Fruit fly (Drosophila melanogaster): ENCODE measurements around the gene ast.

Gene ast

DNA sequence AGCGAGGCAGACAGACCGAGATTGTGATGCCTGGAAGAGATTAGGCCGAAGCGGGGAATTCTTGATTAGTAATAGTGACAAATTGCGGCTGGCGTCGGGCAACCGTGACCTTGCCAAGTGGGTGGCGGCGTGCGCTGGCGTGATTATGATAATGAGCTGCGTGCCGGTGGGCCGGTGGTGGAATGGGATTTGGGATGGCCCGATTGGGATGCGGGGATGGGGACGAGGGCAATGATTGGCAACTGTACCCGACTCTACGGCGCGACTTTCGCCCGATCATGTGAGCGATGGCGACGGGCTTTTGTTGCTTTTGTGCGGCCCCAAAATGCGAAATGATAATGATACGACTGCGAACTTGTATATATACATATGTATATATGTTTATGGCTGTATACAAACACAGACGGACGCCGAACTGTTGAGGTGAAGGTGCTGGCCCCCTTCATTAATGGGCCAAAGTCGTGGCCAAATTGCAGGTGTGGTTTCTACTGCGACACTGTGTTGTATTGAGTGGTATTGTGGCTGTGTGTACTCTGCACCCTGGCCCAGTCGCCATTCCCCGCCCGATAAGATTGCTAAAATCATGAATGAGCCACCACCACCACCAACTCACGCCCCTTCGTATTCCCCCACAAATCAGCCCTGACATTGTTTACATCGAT lies 39.0 kb downstream of the ast start (continued):
- TF ChIP-seq Sox14 (GFP tag; optimal IDR thresholded peaks at IDR 0.05) (peak; percentile 26), cyc (GFP tag; optimal IDR thresholded peaks at IDR 0.05) (no peak), CG6854 (GFP tag; optimal IDR thresholded peaks at IDR 0.05) (peak; percentile 43), CG32006 (GFP tag; optimal IDR thresholded peaks at IDR 0.05) (no peak), vri (GFP tag; optimal IDR thresholded peaks at IDR 0.05) (peak; percentile 60), Met (GFP tag; optimal IDR thresholded peaks at IDR 0.05) (peak; percentile 31), svp (GFP tag) (peak; percentile 95), ss (GFP tag; optimal IDR thresholded peaks at IDR 0.05) (peak in 1 of 2 experiments; percentile 16), Smox (GFP tag; optimal IDR thresholded peaks at IDR 0.05) (no peak), esn (GFP tag; optimal IDR thresholded peaks at IDR 0.05) (peak; percentile 5), CG6163 (GFP tag; IDR thresholded peaks at IDR 0.05) (no peak), fkh (GFP tag; optimal IDR thresholded peaks at IDR 0.05) (peak; percentile 20), CG11902 (GFP tag; optimal IDR thresholded peaks at IDR 0.05) (no peak), Hr4 (GFP tag; optimal IDR thresholded peaks at IDR 0.05) (no peak)

- peak; percentile 14 for TF ChIP-seq Eip78C (GFP tag)
- TF ChIP-seq CG10669 (GFP tag; optimal IDR thresholded peaks at IDR 0.05) = no peak
- TF ChIP-seq svp (GFP tag) = peak; percentile 61
- TF ChIP-seq CG3919 (GFP tag; optimal IDR thresholded peaks at IDR 0.05) = no peak
- TF ChIP-seq eg (GFP tag; IDR thresholded peaks at IDR 0.05) = peak; percentile 31; the same call in 2 of the 3 replicates
- TF ChIP-seq CG6854 (GFP tag; optimal IDR thresholded peaks at IDR 0.05) = no peak
These were observed 40.4 kb downstream of the ast start for dm6 chr2L:1118149-1118548.

- TF ChIP-seq CG8632 (GFP tag; optimal IDR thresholded peaks at IDR 0.05) (peak; percentile 70), cyc (GFP tag; optimal IDR thresholded peaks at IDR 0.05) (peak; percentile 73), Gug (GFP tag; IDR thresholded peaks at IDR 0.05) (peak; percentile 70), svp (GFP tag) (peak; percentile 96), net (GFP tag; optimal IDR thresholded peaks at IDR 0.05) (peak; percentile 84), CG10631 (GFP tag; optimal IDR thresholded peaks at IDR 0.05) (peak; percentile 68), CG7368 (GFP tag; optimal IDR thresholded peaks at IDR 0.05) (peak; percentile 69), Sox14 (GFP tag; optimal IDR thresholded peaks at IDR 0.05) (peak; percentile 87), CG3919 (GFP tag; optimal IDR thresholded peaks at IDR 0.05) (peak; percentile 71), Sox102F (GFP tag; optimal IDR thresholded peaks at IDR 0.05) (peak; percentile 82), fkh (GFP tag; optimal IDR thresholded peaks at IDR 0.05) (peak; percentile 20), CG8119 (GFP tag; IDR thresholded peaks at IDR 0.05) (peak; percentile 73), Smox (GFP tag; optimal IDR thresholded peaks at IDR 0.05) (peak; percentile 81), CG11902 (GFP tag; optimal IDR thresholded peaks at IDR 0.05) (peak; percentile 67), CG11294 (GFP tag; IDR thresholded peaks at IDR 0.05) (peak; percentile 79), CG9139 (GFP tag; optimal IDR thresholded peaks at IDR 0.05) (peak; percentile 9), vri (GFP tag; optimal IDR thresholded peaks at IDR 0.05) (peak; percentile 79), CG8319 (GFP tag; optimal IDR thresholded peaks at IDR 0.05) (peak; percentile 75), Hr39 (GFP tag; optimal IDR thresholded peaks at IDR 0.05) (peak; percentile 82), Eip75B (GFP tag; optimal IDR thresholded peaks at IDR 0.05) (peak; percentile 77), eg (GFP tag; IDR thresholded peaks at IDR 0.05) (peak; percentile 84), CG16779 (tag; optimal IDR thresholded peaks at IDR 0.05) (peak; percentile 35), CG6808 (GFP tag; optimal IDR thresholded peaks at IDR 0.05) (peak; percentile 52), OdsH (GFP tag; optimal IDR thresholded peaks at IDR 0.05) (peak; percentile 77), Hr38 (GFP tag; optimal IDR thresholded peaks at IDR 0.05) (no peak), dsx (GFP tag; optimal IDR thresholded peaks at IDR 0.05; ENCODE audit: poor library complexity, severe bottlenecking) (peak; percentile 34), CG6276 (GFP tag; optimal IDR thresholded peaks at IDR 0.05) (peak; percentile 72), Met (GFP tag; optimal IDR thresholded peaks at IDR 0.05) (peak; percentile 81), Eip93F (GFP tag; optimal IDR thresholded peaks at IDR 0.05) (peak; percentile 62), CG6854 (GFP tag; optimal IDR thresholded peaks at IDR 0.05) (no peak), CG6163 (GFP tag; IDR thresholded peaks at IDR 0.05) (peak; percentile 82), Ets96B (tag; optimal IDR thresholded peaks at IDR 0.05) (peak; percentile 55), fd85E (GFP tag; optimal IDR thresholded peaks at IDR 0.05) (peak; percentile 24), CG34406 (GFP tag; optimal IDR thresholded peaks at IDR 0.05) (peak; percentile 78), Ets21C (GFP tag; optimal IDR thresholded peaks at IDR 0.05) (peak; percentile 57), topi (GFP tag; optimal IDR thresholded peaks at IDR 0.05) (peak; percentile 81), spab (GFP tag; optimal IDR thresholded peaks at IDR 0.05) (peak; percentile 61)
These were observed 41.4 kb downstream of the ast start for dm6 chr2L:1118880-1119809.
